Worm (Caenorhabditis elegans) whole organism, L4/young adult: ENCODE results near the gene F53C3.3.

Source experiments
- W03F9.2 ChIP-seq: fragments of 150-350 bp; optimal IDR thresholded peaks from 2 replicates; lab custom pipeline; 2014; ENCODE audit warnings: missing biosample characterization, missing genetic modification characterization
- him-1 ChIP-seq: sonication (generic microtip); optimal IDR thresholded peaks from 2 replicates; lab custom pipeline; 2016; ENCODE audit warnings: missing genotype, missing genetic modification reagents, missing genetic modification characterization, missing compliant biosample characterization

DNA sequence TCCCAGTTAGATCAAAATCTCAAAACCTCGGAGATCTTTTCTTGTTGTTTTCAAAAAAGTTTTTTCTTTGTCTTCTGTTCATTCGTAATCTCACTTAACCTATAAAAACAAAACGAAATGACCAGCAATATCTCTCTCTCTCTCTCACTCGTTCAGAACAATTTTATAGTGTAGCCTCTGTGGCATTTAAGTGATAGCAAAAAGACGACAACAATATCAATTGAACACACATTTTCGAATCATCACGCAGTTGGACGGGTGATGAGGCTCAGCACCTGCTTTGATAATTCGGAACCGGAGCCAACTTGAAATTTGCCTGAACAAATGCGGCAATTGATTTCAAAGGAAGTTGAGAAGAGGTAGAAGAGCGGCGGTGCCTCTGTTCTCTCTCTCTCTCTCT is 49.7 kb downstream of the F53C3.3 start:
- TF ChIP-seq W03F9.2 (tag; lab: Kevin White, UChicago) (no peak), him-1 (tag; lab: Kevin White, UChicago) (no peak)
